Worm (Caenorhabditis elegans) whole organism, young adult: ENCODE results near the gene unc-44.
A peak's percentile ranks its signal among the peaks of the same experiment; 100 is the strongest.

Source experiments
- B0035.1 ChIP-seq: sonication (generic microtip); optimal IDR thresholded peaks from 2 replicates; lab custom pipeline; 2016; ENCODE audit warnings: missing genetic modification characterization, mild to moderate bottlenecking, missing compliant biosample characterization, missing genotype, missing genetic modification reagents
- C17E4.6 ChIP-seq: fragments of 200-800 bp; sonication (Bioruptor generic); IDR thresholded peaks from 2 replicates; pipeline ENCODE4 v1.3.6; 2022; ENCODE audit warnings: missing genetic modification reagents, missing genetic modification characterization, missing compliant biosample characterization
- F49E8.2 ChIP-seq: sonication (generic microtip); optimal IDR thresholded peaks from 3 replicates; lab custom pipeline; 2017; ENCODE audit warnings: missing genetic modification characterization, mild to moderate bottlenecking, missing compliant biosample characterization, antibody characterized with exemption, moderate library complexity; ENCODE audit not compliant: insufficient read depth
- F52B5.7 ChIP-seq: sonication (generic microtip); optimal IDR thresholded peaks from 2 replicates; lab custom pipeline; 2016; ENCODE audit warnings: mild to moderate bottlenecking, missing genetic modification characterization, missing compliant biosample characterization
- Y53G8AR.9 ChIP-seq: fragments of 200-800 bp; sonication (Bioruptor generic); conservative IDR thresholded peaks from 2 replicates; pipeline ENCODE4 v1.3.6; 2022; ENCODE audit warnings: missing genetic modification reagents, missing genetic modification characterization, missing compliant biosample characterization
- Y79H2A.3 ChIP-seq: fragments of 200-800 bp; sonication (Bioruptor generic); conservative IDR thresholded peaks from 2 replicates; pipeline ENCODE4 v1.3.6; 2022; ENCODE audit warnings: missing genetic modification reagents, missing genetic modification characterization, missing compliant biosample characterization
- akir-1 ChIP-seq: fragments of 200-800 bp; sonication (Bioruptor generic); optimal IDR thresholded peaks from 2 replicates; lab custom pipeline; 2018; ENCODE audit warnings: mild to moderate bottlenecking, missing genetic modification characterization, moderate library complexity, missing compliant biosample characterization
- aptf-3 ChIP-seq: fragments of 200-800 bp; sonication (Bioruptor generic); IDR thresholded peaks from 2 replicates; pipeline ENCODE4 v1.3.6; 2022; ENCODE audit warnings: missing genetic modification characterization, missing compliant biosample characterization
- cebp-2 ChIP-seq: fragments of 200-800 bp; sonication (Bioruptor generic); IDR thresholded peaks from 2 replicates; pipeline ENCODE4 v1.3.6; 2022; ENCODE audit warnings: missing genetic modification characterization, missing compliant biosample characterization
- ceh-100 ChIP-seq: fragments of 200-800 bp; sonication (Bioruptor generic); IDR thresholded peaks from 2 replicates; pipeline ENCODE4 v1.3.6; 2022; ENCODE audit warnings: missing genetic modification reagents, missing genetic modification characterization, missing compliant biosample characterization
- dox-1 ChIP-seq: fragments of 200-800 bp; sonication (Bioruptor generic); IDR thresholded peaks from 2 replicates; pipeline ENCODE4 v1.3.6; 2022; ENCODE audit warnings: missing genetic modification reagents, missing genetic modification characterization, missing compliant biosample characterization
- dpff-1 ChIP-seq: sonication (generic microtip); optimal IDR thresholded peaks from 2 replicates; lab custom pipeline; 2017; ENCODE audit warnings: mild to moderate bottlenecking, missing genetic modification characterization, missing compliant biosample characterization
- egrh-3 ChIP-seq: fragments of 200-800 bp; sonication (Bioruptor generic); IDR thresholded peaks from 2 replicates; pipeline ENCODE4 v1.3.6; 2022; ENCODE audit warnings: missing genetic modification reagents, missing genetic modification characterization, missing compliant biosample characterization
- ets-4 ChIP-seq: fragments of 200-800 bp; sonication (Bioruptor generic); optimal IDR thresholded peaks from 2 replicates; lab custom pipeline; 2018; ENCODE audit warnings: mild to moderate bottlenecking, missing genetic modification characterization, missing compliant biosample characterization
- gei-17 ChIP-seq: fragments of 200-800 bp; sonication (Bioruptor generic); optimal IDR thresholded peaks from 2 replicates; lab custom pipeline; 2018; ENCODE audit warnings: mild to moderate bottlenecking, missing genetic modification characterization, missing compliant biosample characterization
- hmg-20 ChIP-seq: fragments of 200-800 bp; sonication (Bioruptor generic); IDR thresholded peaks from 2 replicates; pipeline ENCODE4 v1.3.6; 2022; ENCODE audit warnings: missing genetic modification reagents, missing genetic modification characterization, missing compliant biosample characterization
- hsf-1 ChIP-seq: fragments of 200-800 bp; sonication (Bioruptor generic); IDR thresholded peaks from 2 replicates; pipeline ENCODE4 v1.3.6; 2022; ENCODE audit warnings: missing genetic modification reagents, missing genetic modification characterization, missing compliant biosample characterization
- let-607 ChIP-seq, 2 experiments: fragments of 200-800 bp in 1 of 2; sonication (Bioruptor generic) in 1 of 2; sonication (generic microtip) in 1 of 2; optimal IDR thresholded peaks; 2 replicates each; lab custom pipeline; 2016 to 2018; ENCODE audit warnings: mild to moderate bottlenecking in 2 of 2, missing compliant biosample characterization in 2 of 2, missing genetic modification characterization in 2 of 2, moderate library complexity in 2 of 2, missing genotype in 1 of 2
- lin-40 ChIP-seq: sonication (generic microtip); optimal IDR thresholded peaks from 2 replicates; lab custom pipeline; 2016; ENCODE audit warnings: missing genetic modification characterization, mild to moderate bottlenecking, missing compliant biosample characterization, missing genotype, missing genetic modification reagents
- lin-54 ChIP-seq: fragments of 200-800 bp; sonication (Bioruptor generic); optimal IDR thresholded peaks from 2 replicates; lab custom pipeline; 2018; ENCODE audit warnings: mild to moderate bottlenecking, missing genetic modification characterization, missing compliant biosample characterization
- lsy-27 ChIP-seq: sonication (generic microtip); optimal IDR thresholded peaks from 2 replicates; lab custom pipeline; 2017; ENCODE audit warnings: missing genetic modification characterization, mild to moderate bottlenecking, missing compliant biosample characterization, antibody characterized with exemption, missing genotype, borderline replicate concordance; ENCODE audit not compliant: insufficient read depth
- madf-10 ChIP-seq: sonication (generic microtip); optimal IDR thresholded peaks from 2 replicates; lab custom pipeline; 2016; ENCODE audit warnings: mild to moderate bottlenecking, missing genetic modification characterization, missing compliant biosample characterization
- mcd-1 ChIP-seq: fragments of 200-800 bp; sonication (Bioruptor generic); IDR thresholded peaks from 2 replicates; pipeline ENCODE4 v1.3.6; 2022; ENCODE audit warnings: missing genetic modification reagents, missing genetic modification characterization, missing compliant biosample characterization
- mxl-1 ChIP-seq: sonication (generic microtip); optimal IDR thresholded peaks from 2 replicates; lab custom pipeline; 2016; ENCODE audit warnings: missing genetic modification characterization, missing compliant biosample characterization
- nhr-27 ChIP-seq: fragments of 200-800 bp; sonication (Bioruptor generic); optimal IDR thresholded peaks from 2 replicates; lab custom pipeline; 2018; ENCODE audit warnings: mild to moderate bottlenecking, missing genetic modification characterization, moderate library complexity, missing compliant biosample characterization
- nhr-80 ChIP-seq: sonication (generic microtip); optimal IDR thresholded peaks from 2 replicates; lab custom pipeline; 2016; ENCODE audit warnings: missing genetic modification characterization, missing compliant biosample characterization
- rec-8 ChIP-seq, 2 experiments: sonication (generic microtip); optimal IDR thresholded peaks; 2 replicates each; lab custom pipeline; 2016; ENCODE audit warnings: mild to moderate bottlenecking in 2 of 2, missing genetic modification characterization in 2 of 2, missing genetic modification reagents in 2 of 2, missing genotype in 2 of 2, missing biosample characterization in 1 of 2, missing compliant biosample characterization in 1 of 2, moderate library complexity in 1 of 2
- repo-1 ChIP-seq: sonication (generic microtip); optimal IDR thresholded peaks from 2 replicates; lab custom pipeline; 2017; ENCODE audit warnings: mild to moderate bottlenecking, missing genetic modification characterization, missing compliant biosample characterization
- rpc-1 ChIP-seq, 2 experiments: fragments of 150-350 bp in 1 of 2; sonication (generic microtip) in 1 of 2; optimal IDR thresholded peaks; 2 replicates each; lab custom pipeline; 2014 to 2018; ENCODE audit warnings: missing biosample characterization in 1 of 2, missing genetic modification characterization in 1 of 2, missing genetic modification reagents in 1 of 2, missing genotype in 1 of 2
- snpc-3.4 ChIP-seq: sonication (generic microtip); optimal IDR thresholded peaks from 2 replicates; lab custom pipeline; 2017; ENCODE audit warnings: missing genetic modification characterization, mild to moderate bottlenecking, missing compliant biosample characterization, antibody characterized with exemption, moderate library complexity, missing genotype, missing genetic modification reagents
- snpc-4 ChIP-seq, 5 experiments: fragments of 150-350 bp in 1 of 5; sonication (generic microtip) in 4 of 5; optimal IDR thresholded peaks; 2 replicates each; lab custom pipeline; 2014 to 2018; ENCODE audit warnings: missing genetic modification characterization in 5 of 5, missing biosample characterization in 3 of 5, antibody characterized with exemption in 2 of 5, mild to moderate bottlenecking in 2 of 5, missing compliant biosample characterization in 2 of 5, missing genotype in 2 of 5, moderate library complexity in 2 of 5, missing genetic modification reagents in 1 of 5
- sptf-2 ChIP-seq: fragments of 200-800 bp; sonication (Bioruptor generic); optimal IDR thresholded peaks from 2 replicates; lab custom pipeline; 2018; ENCODE audit warnings: mild to moderate bottlenecking, missing genetic modification characterization, missing compliant biosample characterization
- unc-130 ChIP-seq: sonication (generic microtip); optimal IDR thresholded peaks from 2 replicates; lab custom pipeline; 2016; ENCODE audit warnings: missing genetic modification reagents, missing genetic modification characterization, missing compliant biosample characterization
- unc-62 ChIP-seq: fragments of 150-350 bp; optimal IDR thresholded peaks from 2 replicates; lab custom pipeline; 2014; ENCODE audit warnings: missing biosample characterization, missing genetic modification reagents, missing genetic modification characterization
- ztf-18 ChIP-seq: sonication (generic microtip); optimal IDR thresholded peaks from 2 replicates; lab custom pipeline; 2016; ENCODE audit warnings: missing genotype, mild to moderate bottlenecking, missing genetic modification characterization, missing compliant biosample characterization
- ztf-28 ChIP-seq: fragments of 200-800 bp; sonication (Bioruptor generic); IDR thresholded peaks from 2 replicates; pipeline ENCODE4 v1.3.6; 2022; ENCODE audit warnings: missing genetic modification reagents, missing genetic modification characterization, missing compliant biosample characterization

The unc-44 gene

ce11 chrIV:6040676-6041075 lies 65.3 kb downstream of the unc-44 start, which contains the start of gene kcc-2:
Gene kcc-2 (plus strand): TSS chrIV:6040976.
- TF ChIP-seq C17E4.6 = no peak
- no peak for TF ChIP-seq mxl-1
- no peak for TF ChIP-seq snpc-4 (GFP tag; optimal IDR thresholded peaks at IDR 0.05; lab: Kevin White, UChicago)
- no peak for TF ChIP-seq snpc-4 (tag; optimal IDR thresholded peaks at IDR 0.05; lab: Kevin White, UChicago)
- no peak for TF ChIP-seq cebp-2 (GFP tag; lab: Robert Waterston, UW)
- no peak for TF ChIP-seq rpc-1 (optimal IDR thresholded peaks at IDR 0.05; lab: Kevin White, UChicago)
- no peak for TF ChIP-seq rpc-1 (tag; optimal IDR thresholded peaks at IDR 0.05; lab: Kevin White, UChicago)
- no peak for TF ChIP-seq ceh-100 (GFP tag; lab: Robert Waterston, UW)
- TF ChIP-seq, all 124 proteins: peak for 0

- TF ChIP-seq dox-1 (GFP tag; lab: Robert Waterston, UW) (no peak), aptf-3 (GFP tag; lab: Robert Waterston, UW) (no peak), lin-40 (tag; lab: Kevin White, UChicago) (no peak), Y79H2A.3 (no peak), snpc-3.4 (tag; lab: Kevin White, UChicago) (no peak), hsf-1 (no peak), akir-1 (no peak), repo-1 (tag; lab: Kevin White, UChicago) (no peak), F52B5.7 (tag; lab: Kevin White, UChicago) (no peak), F49E8.2 (tag; lab: Kevin White, UChicago) (no peak), nhr-27 (tag; lab: Kevin White, UChicago) (no peak), let-607 (tag; optimal IDR thresholded peaks at IDR 0.05; lab: Kevin White, UChicago) (no peak), lin-54 (GFP tag; lab: Kevin White, UChicago) (no peak), sptf-2 (no peak), egrh-3 (GFP tag; lab: Robert Waterston, UW) (no peak), rec-8 (tag; optimal IDR thresholded peaks at IDR 0.05; lab: Kevin White, UChicago) (no peak), ztf-28 (GFP tag; lab: Robert Waterston, UW) (no peak)
These were observed 71.9 kb downstream of the unc-44 start for ce11 chrIV:6047164-6047727.

DNA sequence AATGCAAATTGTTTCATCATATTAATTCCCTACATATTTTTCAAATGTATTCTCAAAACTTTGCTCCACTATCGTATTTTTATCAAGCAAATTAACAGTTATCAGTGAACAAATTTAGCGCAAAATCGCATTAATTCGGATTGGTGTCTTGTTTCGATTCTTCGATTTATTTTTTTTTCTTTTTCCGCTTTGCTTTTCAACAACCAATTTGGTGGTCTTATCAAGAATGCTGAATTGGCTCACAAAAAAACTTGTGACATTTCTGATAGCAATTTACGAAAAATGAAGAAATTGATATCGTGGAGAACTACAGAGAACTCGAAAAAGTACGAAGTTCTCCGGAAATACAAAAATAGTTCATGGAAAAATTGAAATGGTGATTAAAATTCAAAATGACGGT lies 73.1 kb downstream of the unc-44 start:
- peak; percentile 1 for TF ChIP-seq ets-4 (GFP tag; lab: Kevin White, UChicago)
- peak; percentile 87 for TF ChIP-seq nhr-80
- no peak for TF ChIP-seq Y53G8AR.9 (GFP tag; lab: Robert Waterston, UW)
- no peak for TF ChIP-seq mcd-1

ce11 chrIV:6049062-6049461 lies 73.7 kb downstream of the unc-44 start:
- TF ChIP-seq ceh-100 (GFP tag; lab: Robert Waterston, UW) (no peak), hmg-20 (no peak), madf-10 (tag; lab: Kevin White, UChicago) (no peak), gei-17 (GFP tag; lab: Kevin White, UChicago) (no peak), unc-130 (GFP tag; lab: Kevin White, UChicago) (no peak), unc-62 (GFP tag; lab: Kevin White, UChicago) (no peak), B0035.1 (tag; lab: Kevin White, UChicago) (no peak), lsy-27 (tag; lab: Kevin White, UChicago) (no peak), dpff-1 (tag; lab: Kevin White, UChicago) (no peak), ztf-18 (no peak)
